Worm (Caenorhabditis elegans) whole organism, early embryonic: Measurements from ENCODE around the gene srsx-30.

Experiments used
- ama-1 ChIP-seq: fragments of 150-350 bp; optimal IDR thresholded peaks from 2 replicates; lab custom pipeline; 2014
- ceh-13 ChIP-seq: fragments of 200-800 bp; sonication (Bioruptor generic); optimal IDR thresholded peaks from 2 replicates; lab custom pipeline; 2018; ENCODE audit warnings: mild to moderate bottlenecking, missing genetic modification characterization, missing compliant biosample characterization
- ceh-36 ChIP-seq: sonication (generic microtip); optimal IDR thresholded peaks from 2 replicates; lab custom pipeline; 2016; ENCODE audit warnings: missing genetic modification characterization, inconsistent platforms, missing compliant biosample characterization
- ets-7 ChIP-seq: sonication (generic microtip); optimal IDR thresholded peaks from 2 replicates; lab custom pipeline; 2016; ENCODE audit warnings: missing genotype, missing genetic modification characterization, missing compliant biosample characterization
- flt-1 ChIP-seq: fragments of 200-800 bp; sonication (Bioruptor generic); IDR thresholded peaks from 2 replicates; pipeline ENCODE4 v1.3.6; 2022; ENCODE audit warnings: missing genetic modification characterization, missing compliant biosample characterization
- hmbx-1 ChIP-seq: sonication (generic microtip); optimal IDR thresholded peaks from 2 replicates; lab custom pipeline; 2016; ENCODE audit warnings: mild to moderate bottlenecking, missing genetic modification characterization, missing compliant biosample characterization
- tbx-11 ChIP-seq: fragments of 200-800 bp; sonication (Bioruptor generic); IDR thresholded peaks from 2 replicates; pipeline ENCODE4 v1.3.6; 2022; ENCODE audit warnings: missing genetic modification characterization, missing compliant biosample characterization
- tbx-37 ChIP-seq: fragments of 200-800 bp; sonication (Bioruptor generic); conservative IDR thresholded peaks from 2 replicates; pipeline ENCODE4 v1.3.6; 2022; ENCODE audit warnings: missing genetic modification reagents, missing genetic modification characterization, missing compliant biosample characterization
- tra-4 ChIP-seq: sonication (generic microtip); optimal IDR thresholded peaks from 2 replicates; lab custom pipeline; 2017; ENCODE audit warnings: missing genetic modification characterization, missing compliant biosample characterization

- no peak for TF ChIP-seq tra-4
- no peak for TF ChIP-seq ama-1 (lab: Kevin White, UChicago)
- no peak for TF ChIP-seq ceh-36 (tag; lab: Kevin White, UChicago)
- TF ChIP-seq ceh-13, result no peak
- TF ChIP-seq flt-1, result no peak
- TF ChIP-seq hmbx-1, result no peak
- no peak for TF ChIP-seq tbx-11 (GFP tag; lab: Robert Waterston, UW)
- no peak for TF ChIP-seq ets-7
- no peak for TF ChIP-seq tbx-37 (GFP tag; lab: Robert Waterston, UW)
These were observed 25.2 kb downstream of the srsx-30 start for ce11 chrV:10183810-10184209.
